Worm (Caenorhabditis elegans) whole organism, mixed stage, embryonic: ENCODE results near the gene F59B1.2.
"Not testable (repeated sequence)": the region's sequence is repeated elsewhere in the genome, so short reads cannot be mapped to it uniquely, and the experiment has no call there.

Source experiments
- M03D4.4 ChIP-seq: sonication (generic microtip); optimal IDR thresholded peaks from 2 replicates; lab custom pipeline; 2017; ENCODE audit warnings: mild to moderate bottlenecking, missing genetic modification characterization, missing compliant biosample characterization
- bed-3 ChIP-seq: fragments of 200-800 bp; sonication (Bioruptor generic); optimal IDR thresholded peaks from 3 replicates; lab custom pipeline; 2018; ENCODE audit warnings: mild to moderate bottlenecking, missing genetic modification characterization, moderate library complexity, missing compliant biosample characterization
- blmp-1 ChIP-seq: fragments of 150-350 bp; optimal IDR thresholded peaks from 2 replicates; lab custom pipeline; 2014; ENCODE audit warnings: missing biosample characterization, missing genetic modification characterization
- ceh-39 ChIP-seq: fragments of 150-350 bp; optimal IDR thresholded peaks from 2 replicates; lab custom pipeline; 2014; ENCODE audit warnings: missing biosample characterization, missing genetic modification characterization
- ceh-43 ChIP-seq: fragments of 200-800 bp; sonication (Bioruptor generic); optimal IDR thresholded peaks from 2 replicates; lab custom pipeline; 2018; ENCODE audit warnings: mild to moderate bottlenecking, missing genetic modification characterization, moderate library complexity, missing compliant biosample characterization
- ceh-83 ChIP-seq: fragments of 200-800 bp; sonication (Bioruptor generic); optimal IDR thresholded peaks from 2 replicates; lab custom pipeline; 2018; ENCODE audit warnings: mild to moderate bottlenecking, missing genetic modification characterization, missing compliant biosample characterization
- ces-1 ChIP-seq: fragments of 150-350 bp; optimal IDR thresholded peaks from 2 replicates; lab custom pipeline; 2014; ENCODE audit warnings: missing biosample characterization, missing genetic modification reagents, missing genetic modification characterization
- cnd-1 ChIP-seq: fragments of 200-800 bp; sonication (Bioruptor generic); optimal IDR thresholded peaks from 2 replicates; lab custom pipeline; 2018; ENCODE audit warnings: mild to moderate bottlenecking, missing genetic modification characterization, missing compliant biosample characterization
- drap-1 ChIP-seq: fragments of 200-800 bp; sonication (Bioruptor generic); optimal IDR thresholded peaks from 3 replicates; lab custom pipeline; 2018; ENCODE audit warnings: mild to moderate bottlenecking, missing genetic modification characterization, missing compliant biosample characterization
- elt-3 ChIP-seq: fragments of 150-350 bp; optimal IDR thresholded peaks from 2 replicates; lab custom pipeline; 2014; ENCODE audit warnings: missing biosample characterization, missing genetic modification characterization
- flh-1 ChIP-seq: fragments of 200-800 bp; sonication (Bioruptor generic); optimal IDR thresholded peaks from 2 replicates; lab custom pipeline; 2018; ENCODE audit warnings: mild to moderate bottlenecking, missing genetic modification characterization, moderate library complexity, missing compliant biosample characterization
- ham-2 ChIP-seq: fragments of 200-800 bp; sonication (Bioruptor generic); optimal IDR thresholded peaks from 2 replicates; lab custom pipeline; 2018; ENCODE audit warnings: mild to moderate bottlenecking, missing genetic modification characterization, missing compliant biosample characterization
- hlh-1 ChIP-seq: fragments of 150-350 bp; optimal IDR thresholded peaks from 2 replicates; lab custom pipeline; 2014; ENCODE audit warnings: missing biosample characterization, missing genetic modification reagents, missing genetic modification characterization
- lin-13 ChIP-seq: fragments of 150-350 bp; optimal IDR thresholded peaks from 2 replicates; lab custom pipeline; 2014; ENCODE audit warnings: missing biosample characterization, missing genetic modification characterization
- lin-32 ChIP-seq: fragments of 200-800 bp; sonication (Bioruptor generic); optimal IDR thresholded peaks from 2 replicates; lab custom pipeline; 2018; ENCODE audit warnings: mild to moderate bottlenecking, missing genetic modification characterization, missing compliant biosample characterization
- lsy-2 ChIP-seq: fragments of 150-350 bp; optimal IDR thresholded peaks from 2 replicates; lab custom pipeline; 2014; ENCODE audit warnings: missing biosample characterization, missing genetic modification characterization
- mab-5 ChIP-seq: fragments of 150-350 bp; optimal IDR thresholded peaks from 2 replicates; lab custom pipeline; 2014; ENCODE audit warnings: missing biosample characterization, missing genetic modification characterization
- mep-1 ChIP-seq: fragments of 150-350 bp; optimal IDR thresholded peaks from 2 replicates; lab custom pipeline; 2017; ENCODE audit warnings: missing biosample characterization, missing genetic modification reagents, missing genetic modification characterization, inconsistent platforms
- mls-2 ChIP-seq: sonication (generic microtip); optimal IDR thresholded peaks from 2 replicates; lab custom pipeline; 2016; ENCODE audit warnings: mild to moderate bottlenecking, missing genetic modification characterization, moderate library complexity, missing compliant biosample characterization
- nhr-12 ChIP-seq: fragments of 150-350 bp; optimal IDR thresholded peaks from 2 replicates; lab custom pipeline; 2014; ENCODE audit warnings: missing biosample characterization, missing genetic modification characterization
- nhr-2 ChIP-seq: fragments of 150-350 bp; optimal IDR thresholded peaks from 2 replicates; lab custom pipeline; 2014; ENCODE audit warnings: missing biosample characterization, missing genetic modification characterization
- nhr-237 ChIP-seq: fragments of 150-350 bp; optimal IDR thresholded peaks from 2 replicates; lab custom pipeline; 2014; ENCODE audit warnings: missing biosample characterization, missing genetic modification characterization
- nhr-28 ChIP-seq: fragments of 150-350 bp; optimal IDR thresholded peaks from 2 replicates; lab custom pipeline; 2014; ENCODE audit warnings: missing biosample characterization, missing genetic modification characterization
- nhr-76 ChIP-seq: sonication (generic microtip); optimal IDR thresholded peaks from 2 replicates; lab custom pipeline; 2017; ENCODE audit warnings: missing biosample characterization, missing genetic modification characterization
- sem-2 ChIP-seq: fragments of 200-800 bp; sonication (Bioruptor generic); optimal IDR thresholded peaks from 2 replicates; lab custom pipeline; 2018; ENCODE audit warnings: mild to moderate bottlenecking, missing genetic modification characterization, missing compliant biosample characterization
- sptf-1 ChIP-seq: sonication (generic microtip); optimal IDR thresholded peaks from 2 replicates; lab custom pipeline; 2017; ENCODE audit warnings: mild to moderate bottlenecking, missing genetic modification characterization, moderate library complexity, missing compliant biosample characterization
- tbx-8 ChIP-seq: fragments of 200-800 bp; sonication (Bioruptor generic); optimal IDR thresholded peaks from 2 replicates; lab custom pipeline; 2018; ENCODE audit warnings: mild to moderate bottlenecking, missing genetic modification characterization, moderate library complexity, missing compliant biosample characterization
- unc-120 ChIP-seq: sonication (generic microtip); optimal IDR thresholded peaks from 2 replicates; lab custom pipeline; 2017; ENCODE audit warnings: missing genetic modification characterization, missing compliant biosample characterization; ENCODE audit not compliant: poor library complexity, severe bottlenecking
- unc-39 ChIP-seq: fragments of 150-350 bp; optimal IDR thresholded peaks from 2 replicates; lab custom pipeline; 2014; ENCODE audit warnings: missing biosample characterization, missing genetic modification characterization
- unc-62 ChIP-seq: fragments of 150-350 bp; optimal IDR thresholded peaks from 2 replicates; lab custom pipeline; 2014; ENCODE audit warnings: missing biosample characterization, missing genetic modification reagents, missing genetic modification characterization
- zip-8 ChIP-seq: fragments of 150-350 bp; optimal IDR thresholded peaks from 2 replicates; lab custom pipeline; 2014; ENCODE audit warnings: missing biosample characterization, missing genetic modification characterization
- ztf-11 ChIP-seq: fragments of 150-350 bp; optimal IDR thresholded peaks from 2 replicates; lab custom pipeline; 2014; ENCODE audit warnings: missing biosample characterization, missing genetic modification characterization

The F59B1.2 gene

ce11 chrV:3616844-3617243, 16.3 kb upstream of the F59B1.2 start:
- no peak for TF ChIP-seq nhr-237
- TF ChIP-seq ham-2 (GFP tag; lab: Kevin White, UChicago) = no peak
- no peak for TF ChIP-seq mab-5
- TF ChIP-seq drap-1 (GFP tag; lab: Kevin White, UChicago) = no peak
- no peak for TF ChIP-seq ceh-83
- TF ChIP-seq nhr-76 = no peak
- TF ChIP-seq lin-32 = no peak

DNA sequence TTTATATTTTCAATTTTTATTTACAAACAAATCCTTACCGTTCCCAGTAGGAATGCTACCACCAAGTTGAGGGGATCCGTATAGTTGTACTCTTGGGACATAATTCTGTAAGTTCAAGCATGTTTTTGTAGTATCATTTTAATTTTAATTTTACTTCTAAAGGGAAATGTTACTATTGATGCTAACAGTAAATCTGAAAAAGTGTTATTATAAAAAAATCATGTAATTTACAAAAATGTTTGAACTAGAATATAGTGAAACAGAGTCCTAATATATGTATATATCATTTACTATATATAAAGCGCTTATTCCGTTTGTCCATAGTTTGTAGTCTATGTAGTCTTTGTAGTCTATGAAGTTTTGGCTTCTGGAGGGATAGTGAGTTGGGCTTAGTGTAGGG, 12.5 kb upstream of the F59B1.2 start, which contains the start of gene srx-93:
Gene srx-93, minus strand, starts transcription at position 101 of the 400 bp plus-strand sequence.
- TF ChIP-seq flh-1, ceh-43, ham-2 (GFP tag; lab: Kevin White, UChicago): not testable (repeated sequence)

DNA sequence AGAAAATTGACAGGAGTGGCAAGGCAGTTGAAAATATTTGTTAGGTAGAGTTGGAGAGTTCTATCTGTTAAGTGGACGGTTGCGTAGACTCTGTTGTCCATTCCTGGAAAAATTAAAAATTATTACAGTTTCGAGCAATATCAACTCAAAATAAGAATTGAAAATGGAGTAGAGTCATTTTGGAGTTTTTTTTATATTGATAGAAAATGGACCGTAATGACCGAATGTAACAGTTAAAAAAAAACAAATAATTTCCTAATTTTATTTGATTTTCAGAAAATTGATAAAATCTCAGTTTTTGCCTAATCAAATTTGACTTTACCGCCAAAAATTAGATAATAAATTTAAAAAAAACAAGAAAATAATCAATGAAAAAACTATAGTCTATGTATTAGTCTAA, 6.2 kb upstream of the F59B1.2 start, which contains the start of gene F59B1.4:
Gene F59B1.4, minus strand, starts transcription at position 101 of the 400 bp plus-strand sequence.
- TF ChIP-seq ces-1 (GFP tag; lab: Kevin White, UChicago) (no peak), nhr-12 (tag; lab: Kevin White, UChicago) (no peak), sptf-1 (no peak), unc-120 (tag; lab: Kevin White, UChicago) (no peak), mls-2 (tag; lab: Kevin White, UChicago) (no peak), blmp-1 (no peak), hlh-1 (no peak), zip-8 (no peak), lsy-2 (tag; lab: Kevin White, UChicago) (no peak), unc-62 (GFP tag; lab: Kevin White, UChicago) (no peak), ceh-83 (no peak), ceh-39 (tag; lab: Kevin White, UChicago) (no peak), mep-1 (tag; lab: Kevin White, UChicago) (no peak), unc-39 (tag; lab: Kevin White, UChicago) (no peak), ceh-43 (GFP tag; lab: Kevin White, UChicago) (no peak), elt-3 (tag; lab: Kevin White, UChicago) (no peak), nhr-2 (tag; lab: Kevin White, UChicago) (no peak), drap-1 (GFP tag; lab: Kevin White, UChicago) (no peak)

ce11 chrV:3631591-3631990, 1.6 kb upstream of the F59B1.2 start, which contains the start of gene F59B1.6:
Gene F59B1.6, minus strand, starts transcription at chrV:3631691.
- TF ChIP-seq tbx-8 = no peak
- TF ChIP-seq sem-2 (GFP tag; lab: Kevin White, UChicago) = no peak
- TF ChIP-seq lin-13 (tag; lab: Kevin White, UChicago) = no peak
- TF ChIP-seq mls-2 (tag; lab: Kevin White, UChicago) = no peak
- no peak for TF ChIP-seq cnd-1 (tag; lab: Kevin White, UChicago)
- no peak for TF ChIP-seq blmp-1
- no peak for TF ChIP-seq nhr-237
- no peak for TF ChIP-seq ceh-39 (tag; lab: Kevin White, UChicago)
- no peak for TF ChIP-seq nhr-28 (tag; lab: Kevin White, UChicago)
- TF ChIP-seq bed-3 = no peak
- no peak for TF ChIP-seq M03D4.4 (tag; lab: Kevin White, UChicago)
- TF ChIP-seq lin-32 = no peak
- no peak for TF ChIP-seq mep-1 (tag; lab: Kevin White, UChicago)
- no peak for TF ChIP-seq ztf-11 (tag; lab: Kevin White, UChicago)
- TF ChIP-seq ceh-83 = no peak
- TF ChIP-seq mab-5 = no peak
- no peak for TF ChIP-seq zip-8
- no peak for TF ChIP-seq ces-1 (GFP tag; lab: Kevin White, UChicago)
- TF ChIP-seq unc-39 (tag; lab: Kevin White, UChicago) = no peak
- TF ChIP-seq unc-62 (GFP tag; lab: Kevin White, UChicago) = no peak

DNA sequence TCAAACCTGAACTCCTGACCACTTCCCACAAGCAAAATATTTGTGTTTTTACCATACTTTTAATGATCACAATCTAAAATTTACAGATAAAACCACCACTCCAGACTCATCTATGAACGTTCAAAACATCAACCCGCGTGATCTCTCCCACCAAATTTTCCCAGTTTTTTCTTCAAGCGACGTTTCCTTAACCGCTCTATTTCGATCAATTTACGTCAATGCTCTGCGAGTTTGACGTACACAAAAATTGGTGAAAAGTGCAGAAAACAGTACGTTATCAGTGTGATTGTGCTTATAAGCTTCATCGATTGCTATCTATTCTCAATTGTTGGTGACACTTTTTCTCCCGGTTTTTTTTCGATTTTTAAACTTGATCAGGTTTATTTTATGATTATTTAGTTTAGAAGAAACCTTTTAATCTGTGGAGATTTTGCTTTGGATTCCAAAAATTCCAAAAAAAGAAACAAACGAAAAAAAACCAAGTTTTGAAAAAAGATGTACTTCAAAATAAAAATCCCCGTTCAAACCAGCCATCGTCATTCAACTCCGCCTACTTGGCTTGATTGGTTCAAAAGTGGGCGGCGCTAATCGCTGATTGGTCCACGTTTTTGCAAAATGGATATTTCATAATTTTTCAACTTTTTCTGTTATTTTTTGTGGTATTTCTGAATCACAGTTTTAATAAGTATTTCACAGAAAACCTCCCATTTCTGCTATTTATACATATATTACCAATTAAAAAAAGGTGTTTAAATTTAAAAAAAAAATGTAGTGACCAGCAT, 701 bp upstream of the F59B1.2 start:
- TF ChIP-seq hlh-1 (no peak), mls-2 (tag; lab: Kevin White, UChicago) (no peak), sptf-1 (no peak), lin-13 (tag; lab: Kevin White, UChicago) (no peak), bed-3 (no peak), unc-39 (tag; lab: Kevin White, UChicago) (no peak), nhr-28 (tag; lab: Kevin White, UChicago) (no peak), ceh-43 (GFP tag; lab: Kevin White, UChicago) (no peak)
- TF ChIP-seq, all 35 proteins: peak for 0
